Fruit fly (Drosophila melanogaster) S2 (cell line): ENCODE measurements around the gene CG17283.

Experiments used
- CG8478 ChIP-seq: fragments of >200 bp; optimal IDR thresholded peaks from 2 replicates; lab custom pipeline; 2018
- CTCF ChIP-seq, 2 experiments: fragments of >200 bp; optimal IDR thresholded peaks; 2 replicates each; lab custom pipeline; 2018

DNA sequence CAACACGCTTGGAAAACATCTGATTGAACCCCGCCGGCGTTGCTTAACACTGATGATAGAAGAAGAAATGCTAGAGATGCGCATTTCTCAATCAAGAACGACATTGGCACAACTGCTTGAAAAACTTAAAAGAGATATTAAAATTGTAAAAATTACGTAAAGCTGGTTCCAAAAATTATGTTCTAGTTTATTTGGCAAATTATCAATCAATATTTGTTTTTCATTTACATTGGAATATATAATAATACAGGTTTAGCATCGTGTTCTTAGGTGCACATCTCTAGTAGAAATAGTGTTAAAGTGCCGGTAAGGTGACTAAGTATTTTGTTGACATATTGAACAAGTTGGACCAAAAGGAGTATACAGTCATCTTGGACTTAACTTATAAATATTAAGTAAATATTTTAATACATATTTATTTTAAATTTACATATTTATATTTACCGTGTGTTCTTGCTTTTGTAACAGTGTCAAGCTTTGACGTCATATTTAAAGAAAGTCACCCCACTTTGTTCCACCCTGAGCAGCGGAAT is 16.3 kb upstream of the CG17283 start, which contains the start of the genes Brf and sds22:
- no peak for TF ChIP-seq CG8478
- TF ChIP-seq CTCF (optimal IDR thresholded peaks at IDR 0.05; lab: Kevin White, UChicago): no peak
